Worm (Caenorhabditis elegans) whole organism, L2 larva: ENCODE data around the gene jbts-14.

ENCODE experiments used
- nhr-77 ChIP-seq: fragments of 150-350 bp; optimal IDR thresholded peaks from 2 replicates; lab custom pipeline; 2014; ENCODE audit warnings: missing biosample characterization, missing genetic modification characterization
- unc-62 ChIP-seq: fragments of 150-350 bp; optimal IDR thresholded peaks from 2 replicates; lab custom pipeline; 2014; ENCODE audit warnings: missing biosample characterization, missing genetic modification reagents, missing genetic modification characterization

ce11 chrX:8712662-8713061, 8.6 kb downstream of the jbts-14 start:
- TF ChIP-seq unc-62 (GFP tag; lab: Kevin White, UChicago) (no peak), nhr-77 (tag; lab: Kevin White, UChicago) (no peak)
